Fruit fly (Drosophila melanogaster): ENCODE data around the gene CG13625.

The CG13625 gene

dm6 chr3R:24588829-24589638, 4.1 kb upstream of the CG13625 start:
- no peak for TF ChIP-seq Rel (GFP tag; optimal IDR thresholded peaks at IDR 0.05)
- TF ChIP-seq Rel (tag; optimal IDR thresholded peaks at IDR 0.05), result peak; percentile 10
- TF ChIP-seq Mio (GFP tag; optimal IDR thresholded peaks at IDR 0.05), result no peak
- no peak for TF ChIP-seq Hr78 (GFP tag; optimal IDR thresholded peaks at IDR 0.05)
- peak; percentile 9 for TF ChIP-seq Sp1 (GFP tag; optimal IDR thresholded peaks at IDR 0.05)
- peak; percentile 15 for TF ChIP-seq Hr83 (GFP tag; optimal IDR thresholded peaks at IDR 0.05; ENCODE audit: poor library complexity, severe bottlenecking)
- TF ChIP-seq rgr (GFP tag; optimal IDR thresholded peaks at IDR 0.05), result no peak
- TF ChIP-seq dsf (GFP tag; optimal IDR thresholded peaks at IDR 0.05; ENCODE audit: borderline replicate concordance), result no peak
- TF ChIP-seq Dif (GFP tag; optimal IDR thresholded peaks at IDR 0.05; ENCODE audit: partially characterized antibody), result peak; percentile 12
- TF ChIP-seq dl (GFP tag; optimal IDR thresholded peaks at IDR 0.05; ENCODE audit: insufficient read depth in 1 of 2, partially characterized antibody in 2 of 2), result no peak
- no peak for TF ChIP-seq OdsH (GFP tag; optimal IDR thresholded peaks at IDR 0.05)
- no peak for TF ChIP-seq pan (optimal IDR thresholded peaks at IDR 0.05)
- no peak for TF ChIP-seq Abd-B (GFP tag; optimal IDR thresholded peaks at IDR 0.05)

dm6 chr3R:24586453-24586886, 1.5 kb upstream of the CG13625 start:
- TF ChIP-seq Hr83 (GFP tag; optimal IDR thresholded peaks at IDR 0.05; ENCODE audit: poor library complexity, severe bottlenecking), result peak; percentile 12
- TF ChIP-seq CG32264 (GFP tag; optimal IDR thresholded peaks at IDR 0.05), result no peak
- no peak for TF ChIP-seq woc (GFP tag; optimal IDR thresholded peaks at IDR 0.05)
- no peak for TF ChIP-seq N (GFP tag; optimal IDR thresholded peaks at IDR 0.05)
- TF ChIP-seq tai (GFP tag; optimal IDR thresholded peaks at IDR 0.05), result no peak
- peak; percentile 99 for TF ChIP-seq psq (GFP tag; optimal IDR thresholded peaks at IDR 0.05)
- TF ChIP-seq usp (GFP tag; optimal IDR thresholded peaks at IDR 0.05), result no peak
- TF ChIP-seq dl (GFP tag; optimal IDR thresholded peaks at IDR 0.05; ENCODE audit: insufficient read depth in 1 of 2, partially characterized antibody in 2 of 2), result peak; percentile 61 to 62
- peak in 1 of 2 experiments; percentile 0 for TF ChIP-seq foxo (GFP tag; optimal IDR thresholded peaks at IDR 0.05)
- TF ChIP-seq ey (GFP tag; optimal IDR thresholded peaks at IDR 0.05), result peak; percentile 4
- TF ChIP-seq br (GFP tag; optimal IDR thresholded peaks at IDR 0.05), result peak; percentile 25
- TF ChIP-seq lola (GFP tag; optimal IDR thresholded peaks at IDR 0.05), result no peak
- peak; percentile 42 for TF ChIP-seq Sp1 (GFP tag; optimal IDR thresholded peaks at IDR 0.05)
- TF ChIP-seq Dfd (GFP tag; optimal IDR thresholded peaks at IDR 0.05), result no peak
- no peak for TF ChIP-seq Rel (GFP tag; optimal IDR thresholded peaks at IDR 0.05)
- TF ChIP-seq Rel (tag; optimal IDR thresholded peaks at IDR 0.05), result peak; percentile 92
- peak; percentile 15 for TF ChIP-seq rgr (GFP tag; optimal IDR thresholded peaks at IDR 0.05)
- TF ChIP-seq brk (GFP tag; optimal IDR thresholded peaks at IDR 0.05), result peak; percentile 15
- peak; percentile 13 for TF ChIP-seq fru (GFP tag; optimal IDR thresholded peaks at IDR 0.05)
- TF ChIP-seq h (GFP tag; optimal IDR thresholded peaks at IDR 0.05), result peak; percentile 91
- peak; percentile 69 for TF ChIP-seq Dif (GFP tag; optimal IDR thresholded peaks at IDR 0.05; ENCODE audit: partially characterized antibody)
- TF ChIP-seq pan (optimal IDR thresholded peaks at IDR 0.05), result no peak
- TF ChIP-seq HLH106 (tag; optimal IDR thresholded peaks at IDR 0.05), result no peak
- TF ChIP-seq Myc (optimal IDR thresholded peaks at IDR 0.05), result peak; percentile 27
- TF ChIP-seq Vsx2 (GFP tag; optimal IDR thresholded peaks at IDR 0.05; ENCODE audit: partially characterized antibody), result peak; percentile 23

- TF ChIP-seq Hr83 (GFP tag; optimal IDR thresholded peaks at IDR 0.05; ENCODE audit: poor library complexity, severe bottlenecking), result peak; percentile 55
- peak; percentile 99 for TF ChIP-seq psq (GFP tag; optimal IDR thresholded peaks at IDR 0.05)
- TF ChIP-seq N (GFP tag; optimal IDR thresholded peaks at IDR 0.05), result no peak
- peak; percentile 43 for TF ChIP-seq br (GFP tag; optimal IDR thresholded peaks at IDR 0.05)
- no peak for TF ChIP-seq Hnf4 (GFP tag; optimal IDR thresholded peaks at IDR 0.05)
- TF ChIP-seq pan (optimal IDR thresholded peaks at IDR 0.05), result no peak
- no peak for TF ChIP-seq HLH106 (tag; optimal IDR thresholded peaks at IDR 0.05)
- no peak for TF ChIP-seq CG9705 (GFP tag; optimal IDR thresholded peaks at IDR 0.05)
- TF ChIP-seq sage (GFP tag; optimal IDR thresholded peaks at IDR 0.05), result no peak
- no peak for TF ChIP-seq GATAd (GFP tag; optimal IDR thresholded peaks at IDR 0.05)
- peak in 1 of 2 experiments; percentile 43 for TF ChIP-seq foxo (GFP tag; optimal IDR thresholded peaks at IDR 0.05)
- TF ChIP-seq OdsH (GFP tag; optimal IDR thresholded peaks at IDR 0.05), result no peak
- TF ChIP-seq lola (GFP tag; optimal IDR thresholded peaks at IDR 0.05), result no peak
- no peak for TF ChIP-seq Dfd (GFP tag; optimal IDR thresholded peaks at IDR 0.05)
- no peak for TF ChIP-seq Abd-B (GFP tag; optimal IDR thresholded peaks at IDR 0.05)
- TF ChIP-seq Myc (optimal IDR thresholded peaks at IDR 0.05), result no peak
- no peak for TF ChIP-seq CrebA (GFP tag; optimal IDR thresholded peaks at IDR 0.05; ENCODE audit: borderline replicate concordance)
- no peak for TF ChIP-seq jim (GFP tag; optimal IDR thresholded peaks at IDR 0.05)
- peak; percentile 53 for TF ChIP-seq rgr (GFP tag; optimal IDR thresholded peaks at IDR 0.05)
- no peak for TF ChIP-seq tai (GFP tag; optimal IDR thresholded peaks at IDR 0.05)
- no peak for TF ChIP-seq CG32264 (GFP tag; optimal IDR thresholded peaks at IDR 0.05)
- TF ChIP-seq dsf (GFP tag; optimal IDR thresholded peaks at IDR 0.05; ENCODE audit: borderline replicate concordance), result no peak
- TF ChIP-seq Jra (GFP tag; optimal IDR thresholded peaks at IDR 0.05), result peak; percentile 58
- peak; percentile 7 for TF ChIP-seq fru (GFP tag; optimal IDR thresholded peaks at IDR 0.05)
- TF ChIP-seq Mio (GFP tag; optimal IDR thresholded peaks at IDR 0.05), result no peak
- TF ChIP-seq sv (GFP tag; optimal IDR thresholded peaks at IDR 0.05), result no peak
- TF ChIP-seq Dif (GFP tag; optimal IDR thresholded peaks at IDR 0.05; ENCODE audit: partially characterized antibody), result peak; percentile 65
- peak; percentile 26 for TF ChIP-seq Sp1 (GFP tag; optimal IDR thresholded peaks at IDR 0.05)
- TF ChIP-seq woc (GFP tag; optimal IDR thresholded peaks at IDR 0.05), result no peak
- TF ChIP-seq Rel (GFP tag; optimal IDR thresholded peaks at IDR 0.05), result no peak
- TF ChIP-seq Rel (tag; optimal IDR thresholded peaks at IDR 0.05), result peak; percentile 59
- TF ChIP-seq h (GFP tag; optimal IDR thresholded peaks at IDR 0.05), result peak; percentile 28
- no peak for TF ChIP-seq brk (GFP tag; optimal IDR thresholded peaks at IDR 0.05)
- TF ChIP-seq Hr78 (GFP tag; optimal IDR thresholded peaks at IDR 0.05), result no peak
Measured at dm6 chr3R:24582669-24582995, 2.3 kb downstream of the CG13625 start, which contains the start of gene REPTOR. TSS of gene REPTOR (minus strand) at chr3R:24582864.
